Fruit fly (Drosophila melanogaster) whole organism, embryonic: Measurements from ENCODE around the gene PpV.

Experiments used
- Blimp-1 ChIP-seq: fragments of 200-800 bp; sonication (Bioruptor generic); optimal IDR thresholded peaks from 3 replicates; lab custom pipeline; 2018; ENCODE audit warnings: missing biosample characterization, missing genetic modification characterization, mild to moderate bottlenecking, moderate library complexity, missing genetic modification reagents
- CG10543 ChIP-seq: fragments of 200-800 bp; sonication (Bioruptor generic); optimal IDR thresholded peaks from 3 replicates; lab custom pipeline; 2017; ENCODE audit warnings: missing biosample characterization, mild to moderate bottlenecking, missing genetic modification characterization, moderate library complexity
- CG10979 ChIP-seq: fragments of 200-800 bp; sonication (Bioruptor generic); optimal IDR thresholded peaks from 2 replicates; lab custom pipeline; 2018; ENCODE audit warnings: missing biosample characterization, mild to moderate bottlenecking, missing genetic modification characterization, moderate library complexity
- CG11398 ChIP-seq: fragments of 200-800 bp; sonication (Bioruptor generic); optimal IDR thresholded peaks from 2 replicates; lab custom pipeline; 2016; ENCODE audit warnings: missing biosample characterization, missing genetic modification characterization
- CG15269 ChIP-seq: fragments of 200-800 bp; sonication (Bioruptor generic); optimal IDR thresholded peaks from 2 replicates; lab custom pipeline; 2018; ENCODE audit warnings: missing biosample characterization, mild to moderate bottlenecking, missing genetic modification characterization, moderate library complexity
- CG15479 ChIP-seq: fragments of 200-800 bp; sonication (Bioruptor generic); optimal IDR thresholded peaks from 3 replicates; lab custom pipeline; 2019; ENCODE audit warnings: missing biosample characterization, mild to moderate bottlenecking, missing genetic modification characterization, moderate library complexity
- CG31224 ChIP-seq: fragments of 200-800 bp; sonication (Bioruptor generic); IDR thresholded peaks from 2 replicates; pipeline ENCODE4 v1.3.6; 2022; ENCODE audit warnings: missing biosample characterization, missing genetic modification characterization
- CG3163 ChIP-seq: fragments of 200-800 bp; sonication (Bioruptor generic); optimal IDR thresholded peaks from 3 replicates; lab custom pipeline; 2016; ENCODE audit warnings: missing biosample characterization, missing genetic modification characterization
- CG34376 ChIP-seq: fragments of 200-800 bp; sonication (Bioruptor generic); optimal IDR thresholded peaks from 2 replicates; lab custom pipeline; 2018; ENCODE audit warnings: missing biosample characterization, mild to moderate bottlenecking, missing genetic modification characterization
- CG34422 ChIP-seq: fragments of 200-800 bp; sonication (Bioruptor generic); IDR thresholded peaks from 3 replicates; pipeline ENCODE4 v1.3.6; 2022; ENCODE audit warnings: missing biosample characterization, missing genetic modification characterization
- CG4328 ChIP-seq: fragments of 200-800 bp; sonication (Bioruptor generic); optimal IDR thresholded peaks from 3 replicates; lab custom pipeline; 2017; ENCODE audit warnings: missing biosample characterization, missing genetic modification reagents, missing genetic modification characterization
- CG4360 ChIP-seq: fragments of 200-800 bp; sonication (Bioruptor generic); IDR thresholded peaks from 2 replicates; pipeline ENCODE4 v1.3.6; 2022; ENCODE audit warnings: missing biosample characterization, missing genetic modification characterization
- CG6813 ChIP-seq: fragments of 200-800 bp; sonication (Bioruptor generic); optimal IDR thresholded peaks from 2 replicates; lab custom pipeline; 2017; ENCODE audit warnings: missing biosample characterization, missing genetic modification characterization, mild to moderate bottlenecking, moderate library complexity, missing genetic modification reagents
- CG7928 ChIP-seq: fragments of 200-800 bp; sonication (Bioruptor generic); optimal IDR thresholded peaks from 2 replicates; lab custom pipeline; 2017; ENCODE audit warnings: missing biosample characterization, mild to moderate bottlenecking, missing genetic modification characterization
- CG8290 ChIP-seq, 3 experiments: fragments of 200-800 bp; sonication (Bioruptor generic); optimal IDR thresholded peaks; 2 replicates each; lab custom pipeline; 2016 to 2019; ENCODE audit warnings: missing biosample characterization in 3 of 3, missing genetic modification characterization in 3 of 3, mild to moderate bottlenecking in 2 of 3, moderate library complexity in 1 of 3
- CG9932 ChIP-seq: fragments of 200-800 bp; sonication (Bioruptor generic); IDR thresholded peaks from 2 replicates; pipeline ENCODE4 v1.3.6; 2022; ENCODE audit warnings: missing biosample characterization, missing genetic modification characterization
- CoRest ChIP-seq: fragments of 200-800 bp; sonication (Bioruptor generic); optimal IDR thresholded peaks from 3 replicates; lab custom pipeline; 2018; ENCODE audit warnings: missing biosample characterization, mild to moderate bottlenecking, missing genetic modification characterization, moderate library complexity
- Dfd ChIP-seq, 2 experiments: fragments of >200 bp; optimal IDR thresholded peaks; 2 replicates each; lab custom pipeline; 2017; ENCODE audit warnings: missing biosample characterization in 2 of 2, missing genetic modification characterization in 2 of 2
- Doc3 ChIP-seq: fragments of 200-800 bp; sonication (Bioruptor generic); IDR thresholded peaks from 3 replicates; pipeline ENCODE4 v1.3.6; 2022; ENCODE audit warnings: missing biosample characterization, missing genetic modification characterization; ENCODE audit not compliant: partially characterized antibody
- Fer1 ChIP-seq: fragments of 200-800 bp; sonication (Bioruptor generic); optimal IDR thresholded peaks from 2 replicates; lab custom pipeline; 2017; ENCODE audit warnings: missing biosample characterization, mild to moderate bottlenecking, missing genetic modification characterization
- H15 ChIP-seq: fragments of 200-800 bp; sonication (Bioruptor generic); IDR thresholded peaks from 3 replicates; pipeline ENCODE4 v1.3.6; 2022; ENCODE audit warnings: missing biosample characterization, missing genetic modification characterization
- Hmx ChIP-seq: fragments of 200-800 bp; sonication (Bioruptor generic); optimal IDR thresholded peaks from 2 replicates; lab custom pipeline; 2016; ENCODE audit warnings: missing biosample characterization, missing genetic modification characterization
- Nf-YC ChIP-seq: fragments of 200-800 bp; optimal IDR thresholded peaks from 3 replicates; lab custom pipeline; 2019; ENCODE audit warnings: missing biosample characterization, mild to moderate bottlenecking, missing genetic modification characterization, moderate library complexity
- Pdp1 ChIP-seq, 2 experiments: fragments of 200-800 bp; sonication (Bioruptor generic); optimal IDR thresholded peaks; 3 replicates each; lab custom pipeline; 2016; ENCODE audit warnings: missing biosample characterization in 2 of 2, missing genetic modification characterization in 2 of 2, mild to moderate bottlenecking in 1 of 2, moderate library complexity in 1 of 2
- Sin3A ChIP-seq: fragments of >200 bp; optimal IDR thresholded peaks from 2 replicates; lab custom pipeline; 2018
- Trl ChIP-seq, 3 experiments: fragments of >200 bp in 2 of 3; fragments of 200-800 bp in 1 of 3; sonication (Bioruptor generic) in 1 of 3; optimal IDR thresholded peaks; 2 replicates in 1 of 3; 3 replicates in 2 of 3; lab custom pipeline; 2016 to 2017; ENCODE audit warnings: missing biosample characterization in 1 of 3, missing genetic modification characterization in 1 of 3
- aop ChIP-seq: fragments of 200-800 bp; sonication (Bioruptor generic); IDR thresholded peaks from 2 replicates; pipeline ENCODE4 v1.3.6; 2022; ENCODE audit warnings: missing biosample characterization, missing genetic modification characterization
- bbx ChIP-seq: fragments of 200-800 bp; sonication (Bioruptor generic); IDR thresholded peaks from 2 replicates; pipeline ENCODE4 v1.3.6; 2022; ENCODE audit warnings: missing biosample characterization, missing genetic modification characterization; ENCODE audit not compliant: partially characterized antibody
- cg ChIP-seq: fragments of 200-800 bp; sonication (Bioruptor generic); optimal IDR thresholded peaks from 3 replicates; lab custom pipeline; 2019; ENCODE audit warnings: missing biosample characterization, mild to moderate bottlenecking, missing genetic modification characterization, moderate library complexity
- chm ChIP-seq: fragments of 200-800 bp; sonication (Bioruptor generic); IDR thresholded peaks from 2 replicates; pipeline ENCODE4 v1.3.6; 2022; ENCODE audit warnings: missing biosample characterization, missing genetic modification characterization
- danr ChIP-seq: fragments of 200-800 bp; sonication (Bioruptor generic); IDR thresholded peaks from 2 replicates; pipeline ENCODE4 v1.3.6; 2022; ENCODE audit warnings: missing biosample characterization, missing genetic modification characterization
- disco-r ChIP-seq: fragments of 200-800 bp; sonication (Bioruptor generic); optimal IDR thresholded peaks from 2 replicates; lab custom pipeline; 2016; ENCODE audit warnings: missing biosample characterization, missing genetic modification characterization
- gcm ChIP-seq: fragments of 200-800 bp; sonication (Bioruptor generic); optimal IDR thresholded peaks from 2 replicates; lab custom pipeline; 2019; ENCODE audit warnings: missing biosample characterization, mild to moderate bottlenecking, missing genetic modification characterization, moderate library complexity
- gem ChIP-seq: fragments of 200-800 bp; sonication (Bioruptor generic); optimal IDR thresholded peaks from 2 replicates; lab custom pipeline; 2019; ENCODE audit warnings: missing biosample characterization, mild to moderate bottlenecking, missing genetic modification characterization, moderate library complexity
- jumu ChIP-seq: fragments of 200-800 bp; sonication (Bioruptor generic); optimal IDR thresholded peaks from 3 replicates; lab custom pipeline; 2016; ENCODE audit warnings: missing biosample characterization, missing genetic modification characterization
- knrl ChIP-seq: fragments of 200-800 bp; sonication (Bioruptor generic); IDR thresholded peaks from 3 replicates; pipeline ENCODE4 v1.3.6; 2022; ENCODE audit warnings: missing biosample characterization, missing genetic modification characterization; ENCODE audit not compliant: partially characterized antibody
- lbe ChIP-seq: fragments of 200-800 bp; sonication (Bioruptor generic); optimal IDR thresholded peaks from 2 replicates; lab custom pipeline; 2016; ENCODE audit warnings: missing biosample characterization, mild to moderate bottlenecking, missing genetic modification characterization
- lov ChIP-seq, 2 experiments: fragments of 200-800 bp in 1 of 2; fragments of >200 bp in 1 of 2; sonication (Bioruptor generic) in 1 of 2; IDR thresholded peaks in 1 of 2; optimal IDR thresholded peaks in 1 of 2; 2 replicates in 1 of 2; 3 replicates in 1 of 2; pipeline versions ENCODE4 v1.3.6 to Lab custom; 2017 to 2022; ENCODE audit warnings: missing biosample characterization in 1 of 2, missing genetic modification characterization in 1 of 2
- pfk ChIP-seq: fragments of 200-800 bp; sonication (Bioruptor generic); optimal IDR thresholded peaks from 2 replicates; lab custom pipeline; 2018; ENCODE audit warnings: missing biosample characterization, mild to moderate bottlenecking, missing genetic modification characterization, moderate library complexity
- pho ChIP-seq: fragments of 200-800 bp; sonication (Bioruptor generic); optimal IDR thresholded peaks from 2 replicates; lab custom pipeline; 2016; ENCODE audit warnings: missing biosample characterization, missing genetic modification characterization
- sens ChIP-seq: fragments of 200-800 bp; sonication (Bioruptor generic); peaks from one replicate; lab custom pipeline; 2016; ENCODE audit warnings: missing biosample characterization, missing genetic modification characterization
- shn ChIP-seq: fragments of 200-800 bp; sonication (Bioruptor generic); optimal IDR thresholded peaks from 3 replicates; lab custom pipeline; 2016; ENCODE audit warnings: missing biosample characterization, missing genetic modification characterization
- sna ChIP-seq: fragments of 200-800 bp; sonication (Bioruptor generic); IDR thresholded peaks from 2 replicates; pipeline ENCODE4 v1.3.6; 2022; ENCODE audit warnings: missing biosample characterization, missing genetic modification characterization; ENCODE audit not compliant: partially characterized antibody
- stc ChIP-seq: fragments of 200-800 bp; sonication (Bioruptor generic); IDR thresholded peaks from 2 replicates; pipeline ENCODE4 v1.3.6; 2022; ENCODE audit warnings: missing biosample characterization, missing genetic modification characterization
- vfl ChIP-seq: fragments of 200-800 bp; sonication (Bioruptor generic); optimal IDR thresholded peaks from 2 replicates; lab custom pipeline; 2016; ENCODE audit warnings: missing biosample characterization, missing genetic modification characterization
- zfh1 ChIP-seq: fragments of 200-800 bp; sonication (Bioruptor generic); IDR thresholded peaks from 3 replicates; pipeline ENCODE4 v1.3.6; 2022; ENCODE audit warnings: missing biosample characterization, missing genetic modification characterization

The PpV gene

DNA sequence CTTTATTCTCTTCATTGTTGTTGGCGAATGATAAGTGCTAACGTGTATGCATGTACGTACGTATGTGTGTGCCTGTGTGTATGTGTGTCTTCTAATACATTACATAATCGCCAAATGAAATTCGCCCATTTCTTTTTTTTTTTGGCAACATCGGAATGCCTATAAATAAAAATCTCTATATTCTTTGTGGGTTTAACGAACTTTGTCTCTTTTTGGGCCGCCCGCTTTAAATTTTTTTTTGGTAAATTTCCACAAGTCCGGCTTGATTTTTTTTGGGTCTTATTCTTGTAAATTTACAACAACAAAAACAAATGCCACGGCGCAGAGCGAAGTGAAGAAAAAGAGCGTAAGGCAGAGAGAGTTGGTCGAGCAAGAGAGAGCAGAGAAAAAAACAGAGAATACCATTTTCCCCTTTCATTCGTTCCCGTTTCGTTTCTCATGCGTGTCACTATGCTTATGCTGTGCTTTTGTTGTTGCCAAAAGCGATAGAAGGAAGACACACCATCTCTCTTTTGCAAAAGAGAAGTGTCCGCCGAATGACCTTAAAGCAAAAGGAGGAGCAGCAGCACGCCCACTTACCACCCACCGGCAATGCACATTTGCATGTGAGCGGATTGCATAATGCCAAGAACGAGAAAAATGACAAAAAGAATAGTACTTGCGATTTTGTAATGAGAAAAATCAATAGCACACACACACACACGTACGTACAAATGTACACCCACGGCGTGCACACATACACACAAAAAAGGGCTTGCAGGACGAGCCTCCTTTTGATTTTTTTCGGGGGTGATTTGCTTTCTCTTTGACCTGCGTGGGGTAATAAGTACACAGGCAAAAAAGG, 19.7 kb downstream of the PpV start (continued):
- no peak for TF ChIP-seq CG7928
- no peak for TF ChIP-seq Nf-YC
- no peak for TF ChIP-seq CG34422 (GFP tag; lab: Robert Waterston, UW)
- TF ChIP-seq CG8290 (GFP tag; optimal IDR thresholded peaks at IDR 0.05; lab: Kevin White, UChicago), result no peak
- peak in 1 of 2 experiments; percentile 42 for TF ChIP-seq CG8290 (tag; optimal IDR thresholded peaks at IDR 0.05; lab: Kevin White, UChicago)
- TF ChIP-seq CG15479 (GFP tag; lab: Kevin White, UChicago), result peak; percentile 26
- no peak for TF ChIP-seq Dfd (GFP tag; optimal IDR thresholded peaks at IDR 0.05; lab: Kevin White, UChicago)
- TF ChIP-seq CG4360 (GFP tag; lab: Robert Waterston, UW), result peak; percentile 85
- TF ChIP-seq aop, result no peak
- peak in 1 of 2 experiments; percentile 93 for TF ChIP-seq Pdp1 (GFP tag; optimal IDR thresholded peaks at IDR 0.05; lab: Kevin White, UChicago)
- peak; percentile 12 for TF ChIP-seq vfl (GFP tag; lab: Kevin White, UChicago)
- TF ChIP-seq sens (GFP tag; lab: Kevin White, UChicago), result peak; percentile 47
- peak; percentile 54 for TF ChIP-seq cg
- TF ChIP-seq stc (GFP tag; lab: Robert Waterston, UW), result no peak
- no peak for TF ChIP-seq CG11398 (GFP tag; lab: Kevin White, UChicago)
- TF ChIP-seq Trl (optimal IDR thresholded peaks at IDR 0.05; lab: Kevin White, UChicago), result peak; percentile 87
- no peak for TF ChIP-seq Trl (GFP tag; optimal IDR thresholded peaks at IDR 0.05; lab: Kevin White, UChicago)
- peak; percentile 33 for TF ChIP-seq CG3163 (GFP tag; lab: Kevin White, UChicago)
- no peak for TF ChIP-seq Hmx
- no peak for TF ChIP-seq CG4328
- TF ChIP-seq H15 (GFP tag; lab: Robert Waterston, UW), result no peak
- TF ChIP-seq CG10543, result no peak
- peak; percentile 17 for TF ChIP-seq lbe
- no peak for TF ChIP-seq danr (GFP tag; lab: Robert Waterston, UW)
- TF ChIP-seq disco-r (GFP tag; lab: Kevin White, UChicago), result no peak
- TF ChIP-seq zfh1 (GFP tag; lab: Robert Waterston, UW), result no peak
- peak; percentile 66 for TF ChIP-seq pfk (GFP tag; lab: Kevin White, UChicago)
- no peak for TF ChIP-seq CG9932
- TF ChIP-seq shn (GFP tag; lab: Kevin White, UChicago), result no peak
- TF ChIP-seq sna (GFP tag; lab: Robert Waterston, UW), result no peak
- no peak for TF ChIP-seq pho (GFP tag; lab: Kevin White, UChicago)
- TF ChIP-seq, all 482 proteins: peak for 16

DNA sequence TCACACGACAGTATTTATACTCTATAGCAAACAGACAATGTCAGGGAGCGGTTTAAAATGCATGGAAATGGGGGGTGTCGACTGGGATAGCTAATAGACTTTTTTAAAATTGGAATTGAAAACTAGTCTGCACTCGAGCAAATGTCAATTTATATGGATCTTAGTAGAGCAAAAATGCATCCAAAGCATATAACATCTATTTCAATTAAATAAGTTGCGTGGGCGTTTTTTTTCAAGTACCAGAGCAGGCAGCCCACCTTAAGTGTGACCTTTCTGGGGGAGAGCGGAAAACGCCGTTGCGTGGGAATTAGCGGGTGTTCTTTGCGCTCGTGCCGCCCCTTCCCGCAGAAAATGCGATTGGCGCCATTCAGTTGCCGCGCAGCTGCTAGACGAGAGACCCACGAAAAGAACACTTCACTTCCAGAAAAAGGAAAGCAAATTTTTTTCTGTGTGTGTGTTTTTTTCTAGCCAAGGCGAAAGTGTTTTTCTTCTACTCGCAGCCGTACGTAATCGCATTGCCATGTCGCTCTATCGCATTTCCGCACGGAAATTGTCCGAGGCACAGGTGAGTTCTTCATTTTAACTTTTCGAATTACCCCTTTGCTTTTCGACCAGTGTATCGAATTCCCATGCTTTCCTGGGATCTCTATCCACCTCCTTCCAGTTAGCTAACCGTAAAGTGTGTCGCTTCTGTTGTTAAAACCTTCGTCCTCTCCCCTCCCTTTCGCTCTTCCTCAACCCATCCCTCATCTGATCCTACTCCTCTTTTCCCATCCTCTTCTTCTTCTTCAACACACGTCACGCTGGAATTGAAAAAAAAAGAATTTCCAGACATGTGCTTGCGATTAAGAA, 20.6 kb downstream of the PpV start:
- TF ChIP-seq gcm (GFP tag; lab: Kevin White, UChicago) (peak; percentile 16), Sin3A (peak; percentile 81), Fer1 (GFP tag; lab: Kevin White, UChicago) (peak; percentile 4), bbx (GFP tag; lab: Robert Waterston, UW) (peak; percentile 43; the same call in 1 of the 2 replicates), jumu (GFP tag; lab: Kevin White, UChicago) (no peak), Doc3 (GFP tag; lab: Robert Waterston, UW) (no peak), CoRest (tag; lab: Kevin White, UChicago) (peak; percentile 26), chm (GFP tag; lab: Robert Waterston, UW) (peak; percentile 57; the same call in 1 of the 2 replicates), CG15269 (no peak), CG6813 (GFP tag; lab: Kevin White, UChicago) (no peak), lov (optimal IDR thresholded peaks at IDR 0.05; lab: Kevin White, UChicago) (no peak), lov (GFP tag; IDR thresholded peaks at IDR 0.05; lab: Robert Waterston, UW) (no peak), CG31224 (GFP tag; lab: Robert Waterston, UW) (no peak), CG10979 (tag; lab: Kevin White, UChicago) (no peak), CG34376 (peak; percentile 50), Blimp-1 (GFP tag; lab: Kevin White, UChicago) (peak; percentile 66), CG11398 (GFP tag; lab: Kevin White, UChicago) (no peak), gem (tag; lab: Kevin White, UChicago) (no peak), knrl (GFP tag; lab: Robert Waterston, UW) (peak; percentile 34; the same call in 1 of the 3 replicates)
